Worm (Caenorhabditis elegans): ENCODE results near the gene lron-12.
A peak's percentile ranks its signal among the peaks of the same experiment; 100 is the strongest.

The lron-12 gene

ce11 chrIII:12107441-12107840, 10.8 kb downstream of the lron-12 start, which contains the start of the genes cest-12 and lonp-2:
Gene cest-12, minus strand, starts transcription at chrIII:12107541.
Gene lonp-2, plus strand, starts transcription at chrIII:12107774.
- TF ChIP-seq dve-1 (tag; optimal IDR thresholded peaks at IDR 0.05; ENCODE audit: insufficient read depth) = peak; percentile 4
- TF ChIP-seq nhr-76 (tag; optimal IDR thresholded peaks at IDR 0.05) = no peak
- TF ChIP-seq saeg-2 (GFP tag; IDR thresholded peaks at IDR 0.05) = no peak
- peak in 1 of 2 experiments; percentile 60 for TF ChIP-seq unc-62 (GFP tag; optimal IDR thresholded peaks at IDR 0.05 in 1 of 2)
- TF ChIP-seq unc-62 (tag; optimal IDR thresholded peaks at IDR 0.05) = no peak

- TF ChIP-seq php-3 (GFP tag; IDR thresholded peaks at IDR 0.05) = peak; percentile 76
- peak in 1 of 2 experiments; percentile 31 for TF ChIP-seq unc-62 (GFP tag; optimal IDR thresholded peaks at IDR 0.05 in 1 of 2)
- TF ChIP-seq unc-62 (tag; optimal IDR thresholded peaks at IDR 0.05) = no peak
- TF ChIP-seq T20F7.1 (GFP tag; optimal IDR thresholded peaks at IDR 0.05) = no peak
- TF ChIP-seq pqm-1 (tag; optimal IDR thresholded peaks at IDR 0.05) = peak; percentile 62
- no peak for TF ChIP-seq egl-43 (GFP tag; IDR thresholded peaks at IDR 0.05)
- TF ChIP-seq dve-1 (tag; optimal IDR thresholded peaks at IDR 0.05; ENCODE audit: insufficient read depth) = peak; percentile 51
- no peak for TF ChIP-seq daf-16 (GFP tag; optimal IDR thresholded peaks at IDR 0.05)
- peak; percentile 58 for TF ChIP-seq daf-16 (tag; optimal IDR thresholded peaks at IDR 0.05)
- TF ChIP-seq nhr-28 (tag; optimal IDR thresholded peaks at IDR 0.05) = peak; percentile 37
These were observed 24.0 kb downstream of the lron-12 start for ce11 chrIII:12094158-12094856.

- no peak for TF ChIP-seq nhr-25 (tag; optimal IDR thresholded peaks at IDR 0.05; ENCODE audit: borderline replicate concordance, insufficient read depth)
- no peak for TF ChIP-seq lin-38 (GFP tag; IDR thresholded peaks at IDR 0.05)
- TF ChIP-seq snpc-1.2 (GFP tag; IDR thresholded peaks at IDR 0.05) = no peak
- no peak for TF ChIP-seq zfp-3 (GFP tag; conservative IDR thresholded peaks at IDR 0.05)
- TF ChIP-seq lsy-2 (tag; optimal IDR thresholded peaks at IDR 0.05) = no peak
- no peak for TF ChIP-seq F37D6.2 (tag; optimal IDR thresholded peaks at IDR 0.05)
- no peak for TF ChIP-seq daf-19 (GFP tag; conservative IDR thresholded peaks at IDR 0.05)
- no peak for TF ChIP-seq set-16 (GFP tag; IDR thresholded peaks at IDR 0.05)
- no peak for TF ChIP-seq tag-97 (GFP tag; IDR thresholded peaks at IDR 0.05)
- no peak for TF ChIP-seq dpl-1 (GFP tag; optimal IDR thresholded peaks at IDR 0.05)
- no peak for TF ChIP-seq ctbp-1 (GFP tag; IDR thresholded peaks at IDR 0.05)
- TF ChIP-seq lim-7 (GFP tag; IDR thresholded peaks at IDR 0.05) = no peak
- TF ChIP-seq T20F7.1 (GFP tag; optimal IDR thresholded peaks at IDR 0.05) = no peak
These were observed 25.7 kb downstream of the lron-12 start for ce11 chrIII:12092595-12092994.

ce11 chrIII:12087564-12087963, 30.7 kb downstream of the lron-12 start:
- TF ChIP-seq unc-130 (GFP tag; optimal IDR thresholded peaks at IDR 0.05) (no peak), php-3 (GFP tag; IDR thresholded peaks at IDR 0.05) (peak; percentile 49; the same call in 1 of the 2 replicates)

- TF ChIP-seq fkh-10 (GFP tag; optimal IDR thresholded peaks at IDR 0.05) (no peak), tra-1 (GFP tag; IDR thresholded peaks at IDR 0.05) (peak; percentile 83; the same call in 1 of the 2 replicates), set-16 (GFP tag; IDR thresholded peaks at IDR 0.05) (peak; percentile 27; the same call in 1 of the 2 replicates), daf-16 (GFP tag; optimal IDR thresholded peaks at IDR 0.05) (no peak), daf-16 (tag; optimal IDR thresholded peaks at IDR 0.05) (peak; percentile 52), tag-97 (GFP tag; IDR thresholded peaks at IDR 0.05) (no peak), dmd-6 (GFP tag; IDR thresholded peaks at IDR 0.05) (peak; percentile 29), mxl-2 (GFP tag; conservative IDR thresholded peaks at IDR 0.05) (no peak), aha-1 (tag) (peak; percentile 7), spr-1 (tag; optimal IDR thresholded peaks at IDR 0.05) (no peak), lin-29 (GFP tag; IDR thresholded peaks at IDR 0.05) (no peak), egl-43 (GFP tag; IDR thresholded peaks at IDR 0.05) (no peak), dve-1 (tag; optimal IDR thresholded peaks at IDR 0.05; ENCODE audit: insufficient read depth) (peak; percentile 18), arid-1 (GFP tag; conservative IDR thresholded peaks at IDR 0.05) (no peak), php-3 (GFP tag; IDR thresholded peaks at IDR 0.05) (peak; percentile 100), ceh-28 (tag; optimal IDR thresholded peaks at IDR 0.05) (no peak), attf-4 (tag; optimal IDR thresholded peaks at IDR 0.05) (no peak), nhr-10 (tag; optimal IDR thresholded peaks at IDR 0.05) (no peak), nhr-11 (tag; optimal IDR thresholded peaks at IDR 0.05) (no peak), nhr-28 (tag; optimal IDR thresholded peaks at IDR 0.05) (peak; percentile 6), saeg-2 (GFP tag; IDR thresholded peaks at IDR 0.05) (no peak), ceh-20 (GFP tag; IDR thresholded peaks at IDR 0.05) (peak; percentile 87), R02D3.7 (tag; optimal IDR thresholded peaks at IDR 0.05) (no peak), lsy-2 (tag; optimal IDR thresholded peaks at IDR 0.05) (peak in 1 of 2 experiments; percentile 67), Y5F2A.4 (GFP tag; optimal IDR thresholded peaks at IDR 0.05) (no peak)
These were observed 33.5 kb downstream of the lron-12 start for ce11 chrIII:12084749-12085307.

All from whole organism, L4 larva.